Fruit fly (Drosophila melanogaster): Measurements from ENCODE around the gene CG33647.

DNA sequence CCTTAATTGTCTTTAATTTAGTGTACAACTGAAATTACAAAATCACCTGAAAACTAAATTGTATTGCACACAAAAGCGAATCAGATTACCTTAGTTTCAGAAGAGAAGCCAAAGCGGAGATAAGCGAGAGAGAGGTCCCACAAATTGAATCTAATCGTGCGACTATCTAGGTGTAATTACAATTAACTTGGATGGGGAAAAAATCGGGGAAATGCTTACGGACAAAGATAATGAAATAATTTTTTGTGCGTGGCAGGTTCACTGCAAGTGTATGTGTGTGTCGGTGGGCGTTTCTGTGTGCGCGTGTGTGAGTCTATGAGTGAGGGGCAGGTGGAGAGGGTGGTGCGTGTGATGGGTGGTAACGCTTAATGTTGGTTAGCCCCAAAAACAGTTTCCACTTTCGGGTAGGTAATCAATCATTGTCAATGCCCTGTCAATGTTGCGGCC is 7.8 kb upstream of the CG33647 start:
- TF ChIP-seq CTCF (optimal IDR thresholded peaks at IDR 0.05) (no peak), CG8478 (optimal IDR thresholded peaks at IDR 0.05) (no peak)
